Worm (Caenorhabditis elegans): ENCODE data around the gene F41E6.17.

- TF ChIP-seq pha-4 (tag; optimal IDR thresholded peaks at IDR 0.05) (no peak), nhr-12 (tag; optimal IDR thresholded peaks at IDR 0.05) (no peak), ztf-11 (tag; optimal IDR thresholded peaks at IDR 0.05) (no peak), unc-62 (GFP tag; optimal IDR thresholded peaks at IDR 0.05) (no peak), lin-13 (tag; optimal IDR thresholded peaks at IDR 0.05) (no peak), unc-39 (tag; optimal IDR thresholded peaks at IDR 0.05) (no peak), nhr-237 (tag; optimal IDR thresholded peaks at IDR 0.05) (no peak), elt-1 (tag; optimal IDR thresholded peaks at IDR 0.05; ENCODE audit: borderline replicate concordance, insufficient read depth) (no peak), nhr-76 (tag; optimal IDR thresholded peaks at IDR 0.05) (no peak), sem-2 (GFP tag; optimal IDR thresholded peaks at IDR 0.05) (no peak), M03D4.4 (tag; optimal IDR thresholded peaks at IDR 0.05) (no peak)
Observed at ce11 chrV:8602638-8603037, 21.3 kb upstream of the F41E6.17 start, which contains the start of gene F41E6.15.

Measured in whole organism, mixed stage, embryonic.